Fruit fly (Drosophila melanogaster) whole organism, embryonic: ENCODE measurements around the gene CG32939.

ENCODE experiments used
- Atf3 ChIP-seq: fragments of 200-800 bp; sonication (Bioruptor generic); optimal IDR thresholded peaks from 3 replicates; lab custom pipeline; 2016; ENCODE audit warnings: missing biosample characterization, missing genetic modification characterization
- CG1024 ChIP-seq: fragments of 200-800 bp; sonication (Bioruptor generic); IDR thresholded peaks from 2 replicates; pipeline ENCODE4 v1.3.6; 2022; ENCODE audit warnings: missing biosample characterization, missing genetic modification characterization
- CG11247 ChIP-seq: fragments of 200-800 bp; sonication (Bioruptor generic); IDR thresholded peaks from 2 replicates; pipeline ENCODE4 v1.3.6; 2022; ENCODE audit warnings: missing biosample characterization, missing genetic modification characterization
- CG11560 ChIP-seq: fragments of 200-800 bp; sonication (Bioruptor generic); IDR thresholded peaks from 3 replicates; pipeline ENCODE4 v1.3.6; 2022; ENCODE audit warnings: missing biosample characterization, missing genetic modification characterization
- CG11696 ChIP-seq: fragments of 200-800 bp; sonication (Bioruptor generic); IDR thresholded peaks from 2 replicates; pipeline ENCODE4 v1.3.6; 2022; ENCODE audit warnings: missing biosample characterization, missing genetic modification characterization
- CG12155 ChIP-seq: fragments of 200-800 bp; sonication (Bioruptor generic); optimal IDR thresholded peaks from 3 replicates; lab custom pipeline; 2016; ENCODE audit warnings: missing biosample characterization, missing genetic modification characterization
- CG14441 ChIP-seq: fragments of 200-800 bp; sonication (Bioruptor generic); IDR thresholded peaks from 2 replicates; pipeline ENCODE4 v1.3.6; 2022; ENCODE audit warnings: missing biosample characterization, missing genetic modification characterization
- CG14965 ChIP-seq: fragments of 200-800 bp; sonication (Bioruptor generic); optimal IDR thresholded peaks from 2 replicates; lab custom pipeline; 2016; ENCODE audit warnings: missing biosample characterization, missing genetic modification characterization, borderline replicate concordance
- CG15011 ChIP-seq: fragments of 200-800 bp; sonication (Bioruptor generic); optimal IDR thresholded peaks from 3 replicates; lab custom pipeline; 2018; ENCODE audit warnings: missing biosample characterization, mild to moderate bottlenecking, missing genetic modification characterization
- CG18011 ChIP-seq: fragments of 200-800 bp; sonication (Bioruptor generic); optimal IDR thresholded peaks from 2 replicates; lab custom pipeline; 2017; ENCODE audit warnings: missing biosample characterization, missing genetic modification characterization, mild to moderate bottlenecking, moderate library complexity, missing genotype
- CG2202 ChIP-seq: fragments of 200-800 bp; sonication (Bioruptor generic); optimal IDR thresholded peaks from 2 replicates; lab custom pipeline; 2018; ENCODE audit warnings: missing biosample characterization, mild to moderate bottlenecking, missing genetic modification characterization
- CG2712 ChIP-seq: fragments of 200-800 bp; optimal IDR thresholded peaks from 3 replicates; lab custom pipeline; 2019; ENCODE audit warnings: missing biosample characterization, mild to moderate bottlenecking, missing genetic modification characterization, moderate library complexity
- CG30431 ChIP-seq: fragments of 200-800 bp; sonication (Bioruptor generic); optimal IDR thresholded peaks from 2 replicates; lab custom pipeline; 2017; ENCODE audit warnings: missing biosample characterization, missing genetic modification characterization
- CG31224 ChIP-seq: fragments of 200-800 bp; sonication (Bioruptor generic); IDR thresholded peaks from 2 replicates; pipeline ENCODE4 v1.3.6; 2022; ENCODE audit warnings: missing biosample characterization, missing genetic modification characterization
- CG34224 ChIP-seq: fragments of 200-800 bp; sonication (Bioruptor generic); IDR thresholded peaks from 3 replicates; pipeline ENCODE4 v1.3.6; 2022; ENCODE audit warnings: missing biosample characterization, missing genetic modification characterization; ENCODE audit not compliant: partially characterized antibody
- CG3847 ChIP-seq: fragments of 200-800 bp; sonication (Bioruptor generic); IDR thresholded peaks from 2 replicates; pipeline ENCODE4 v1.3.6; 2022; ENCODE audit warnings: missing biosample characterization, missing genetic modification characterization
- CG4282 ChIP-seq: fragments of 200-800 bp; sonication (Bioruptor generic); optimal IDR thresholded peaks from 2 replicates; lab custom pipeline; 2016; ENCODE audit warnings: missing biosample characterization, missing genetic modification characterization
- CG4404 ChIP-seq: fragments of 200-800 bp; sonication (Bioruptor generic); IDR thresholded peaks from 2 replicates; pipeline ENCODE4 v1.3.6; 2022; ENCODE audit warnings: missing biosample characterization, missing genetic modification characterization
- CG6689 ChIP-seq: fragments of 200-800 bp; sonication (Bioruptor generic); IDR thresholded peaks from 2 replicates; pipeline ENCODE4 v1.3.6; 2022; ENCODE audit warnings: missing biosample characterization, missing genetic modification characterization
- CG6854 ChIP-seq: fragments of 200-800 bp; sonication (Bioruptor generic); optimal IDR thresholded peaks from 3 replicates; lab custom pipeline; 2017; ENCODE audit warnings: missing biosample characterization, mild to moderate bottlenecking, missing genetic modification characterization
- CG8281 ChIP-seq: fragments of 200-800 bp; sonication (Bioruptor generic); optimal IDR thresholded peaks from 2 replicates; lab custom pipeline; 2018; ENCODE audit warnings: missing biosample characterization, mild to moderate bottlenecking, missing genetic modification characterization, moderate library complexity
- CTCF ChIP-seq: fragments of 200-800 bp; sonication (Bioruptor generic); optimal IDR thresholded peaks from 2 replicates; lab custom pipeline; 2017; ENCODE audit warnings: missing biosample characterization, mild to moderate bottlenecking, missing genetic modification characterization, moderate library complexity
- Gug ChIP-seq: fragments of 200-800 bp; sonication (Bioruptor generic); IDR thresholded peaks from 4 replicates; pipeline ENCODE4 v1.3.6; 2022; ENCODE audit warnings: missing biosample characterization, missing genetic modification characterization
- HLH3B ChIP-seq: fragments of 200-800 bp; sonication (Bioruptor generic); IDR thresholded peaks from 2 replicates; pipeline ENCODE4 v1.3.6; 2022; ENCODE audit warnings: missing biosample characterization, missing genetic modification characterization
- HLHmδ ChIP-seq: fragments of 200-800 bp; sonication (Bioruptor generic); optimal IDR thresholded peaks from 2 replicates; lab custom pipeline; 2018; ENCODE audit warnings: missing biosample characterization, mild to moderate bottlenecking, missing genetic modification characterization, moderate library complexity
- HmgZ ChIP-seq: fragments of 200-800 bp; sonication (Bioruptor generic); optimal IDR thresholded peaks from 2 replicates; lab custom pipeline; 2018; ENCODE audit warnings: missing biosample characterization, mild to moderate bottlenecking, missing genetic modification characterization
- Hr51 ChIP-seq, 2 experiments: fragments of 200-800 bp; sonication (Bioruptor generic); optimal IDR thresholded peaks; 2 replicates in 1 of 2; 3 replicates in 1 of 2; lab custom pipeline; 2016 to 2018; ENCODE audit warnings: missing biosample characterization in 2 of 2, missing genetic modification characterization in 2 of 2, mild to moderate bottlenecking in 1 of 2, moderate library complexity in 1 of 2
- Med ChIP-seq: fragments of 200-800 bp; sonication (Bioruptor generic); peaks from one replicate; lab custom pipeline; 2016; ENCODE audit warnings: missing biosample characterization, missing genetic modification characterization, mild to moderate bottlenecking, inconsistent platforms, moderate library complexity
- Mrtf ChIP-seq: fragments of 200-800 bp; sonication (Bioruptor generic); IDR thresholded peaks from 3 replicates; pipeline ENCODE4 v1.3.6; 2022; ENCODE audit warnings: missing biosample characterization, missing genetic modification characterization
- NC2α ChIP-seq: fragments of 200-800 bp; sonication (Bioruptor generic); optimal IDR thresholded peaks from 2 replicates; lab custom pipeline; 2016; ENCODE audit warnings: missing biosample characterization, missing genetic modification characterization
- NFAT ChIP-seq: fragments of 200-800 bp; sonication (Bioruptor generic); IDR thresholded peaks from 2 replicates; pipeline ENCODE4 v1.3.6; 2022; ENCODE audit warnings: missing biosample characterization, missing genetic modification characterization
- Oaz ChIP-seq: fragments of 200-800 bp; sonication (Bioruptor generic); IDR thresholded peaks from 2 replicates; pipeline ENCODE4 v1.3.6; 2022; ENCODE audit warnings: missing biosample characterization, missing genetic modification characterization
- Usf ChIP-seq: fragments of 200-800 bp; sonication (Bioruptor generic); optimal IDR thresholded peaks from 2 replicates; lab custom pipeline; 2017; ENCODE audit warnings: missing genotype, missing biosample characterization, missing genetic modification characterization
- YL-1 ChIP-seq: fragments of 200-800 bp; sonication (Bioruptor generic); optimal IDR thresholded peaks from 3 replicates; lab custom pipeline; 2017; ENCODE audit warnings: missing biosample characterization, mild to moderate bottlenecking, missing genetic modification characterization
- ac ChIP-seq: fragments of 200-800 bp; sonication (Bioruptor generic); optimal IDR thresholded peaks from 3 replicates; lab custom pipeline; 2017; ENCODE audit warnings: missing biosample characterization, mild to moderate bottlenecking, missing genetic modification characterization
- al ChIP-seq: fragments of 200-800 bp; sonication (Bioruptor generic); IDR thresholded peaks from 2 replicates; pipeline ENCODE4 v1.3.6; 2022; ENCODE audit warnings: missing biosample characterization, missing genetic modification characterization
- crc ChIP-seq: fragments of 200-800 bp; sonication (Bioruptor generic); optimal IDR thresholded peaks from 2 replicates; lab custom pipeline; 2016; ENCODE audit warnings: missing biosample characterization, missing genetic modification characterization
- croc ChIP-seq: fragments of 200-800 bp; sonication (Bioruptor generic); conservative IDR thresholded peaks from 3 replicates; pipeline ENCODE4 v1.3.6; 2022; ENCODE audit warnings: missing biosample characterization, missing genetic modification characterization
- danr ChIP-seq: fragments of 200-800 bp; sonication (Bioruptor generic); IDR thresholded peaks from 2 replicates; pipeline ENCODE4 v1.3.6; 2022; ENCODE audit warnings: missing biosample characterization, missing genetic modification characterization
- dysf ChIP-seq: fragments of 200-800 bp; sonication (Bioruptor generic); IDR thresholded peaks from 3 replicates; pipeline ENCODE4 v1.3.6; 2022; ENCODE audit warnings: missing biosample characterization, missing genetic modification characterization
- gem ChIP-seq: fragments of 200-800 bp; sonication (Bioruptor generic); optimal IDR thresholded peaks from 2 replicates; lab custom pipeline; 2019; ENCODE audit warnings: missing biosample characterization, mild to moderate bottlenecking, missing genetic modification characterization, moderate library complexity
- gsb-n ChIP-seq: fragments of 200-800 bp; sonication (Bioruptor generic); optimal IDR thresholded peaks from 3 replicates; lab custom pipeline; 2018; ENCODE audit warnings: missing biosample characterization, mild to moderate bottlenecking, missing genetic modification characterization
- ham ChIP-seq: fragments of 200-800 bp; sonication (Bioruptor generic); IDR thresholded peaks from 2 replicates; pipeline ENCODE4 v1.3.6; 2022; ENCODE audit warnings: missing biosample characterization, missing genetic modification characterization
- nmo ChIP-seq: fragments of 200-800 bp; sonication (Bioruptor generic); optimal IDR thresholded peaks from 2 replicates; lab custom pipeline; 2018; ENCODE audit warnings: missing biosample characterization, mild to moderate bottlenecking, missing genetic modification characterization, moderate library complexity
- pita ChIP-seq: fragments of 200-800 bp; sonication (Bioruptor generic); optimal IDR thresholded peaks from 2 replicates; lab custom pipeline; 2017; ENCODE audit warnings: missing biosample characterization, mild to moderate bottlenecking, missing genetic modification characterization
- sc ChIP-seq, 3 experiments: fragments of >200 bp in 2 of 3; fragments of 200-800 bp in 1 of 3; sonication (Bioruptor generic) in 1 of 3; optimal IDR thresholded peaks; 2 replicates in 2 of 3; 3 replicates in 1 of 3; lab custom pipeline; 2017; ENCODE audit warnings: mild to moderate bottlenecking in 1 of 3, missing biosample characterization in 1 of 3, missing genetic modification characterization in 1 of 3, missing genetic modification reagents in 1 of 3
- sim ChIP-seq: fragments of 200-800 bp; sonication (Bioruptor generic); IDR thresholded peaks from 2 replicates; pipeline ENCODE4 v1.3.6; 2022; ENCODE audit warnings: missing biosample characterization, missing genetic modification characterization
- tup ChIP-seq: fragments of 200-800 bp; sonication (Bioruptor generic); optimal IDR thresholded peaks from 2 replicates; lab custom pipeline; 2016; ENCODE audit warnings: missing biosample characterization, mild to moderate bottlenecking, missing genetic modification characterization, moderate library complexity
- unpg ChIP-seq: fragments of 200-800 bp; sonication (Bioruptor generic); optimal IDR thresholded peaks from 3 replicates; lab custom pipeline; 2018; ENCODE audit warnings: missing biosample characterization, mild to moderate bottlenecking, missing genetic modification characterization, moderate library complexity
- usp ChIP-seq: fragments of >200 bp; optimal IDR thresholded peaks from 2 replicates; lab custom pipeline; 2017; ENCODE audit warnings: missing biosample characterization, missing genetic modification characterization
- vnd ChIP-seq: fragments of 200-800 bp; sonication (Bioruptor generic); IDR thresholded peaks from 3 replicates; pipeline ENCODE4 v1.3.6; 2022; ENCODE audit warnings: missing biosample characterization, missing genetic modification characterization; ENCODE audit not compliant: partially characterized antibody
- zf30C ChIP-seq: fragments of 200-800 bp; sonication (Bioruptor generic); optimal IDR thresholded peaks from 3 replicates; lab custom pipeline; 2018; ENCODE audit warnings: missing biosample characterization, mild to moderate bottlenecking, missing genetic modification characterization
- zfh2 ChIP-seq: fragments of 200-800 bp; sonication (Bioruptor generic); optimal IDR thresholded peaks from 2 replicates; lab custom pipeline; 2016; ENCODE audit warnings: missing biosample characterization, missing genetic modification characterization

Gene CG32939

dm6 chr3R:9710886-9711285 is 18.0 kb downstream of the CG32939 start, which contains the start of the genes trbd and dmt (continued):
- TF ChIP-seq HLH3B (GFP tag; lab: Robert Waterston, UW) (no peak), HLHmδ (GFP tag; lab: Kevin White, UChicago) (peak; percentile 23), CG1024 (GFP tag; lab: Robert Waterston, UW) (no peak), crc (GFP tag; lab: Kevin White, UChicago) (no peak), CG8281 (tag; lab: Kevin White, UChicago) (no peak), NC2α (GFP tag; lab: Kevin White, UChicago) (no peak), Mrtf (GFP tag; lab: Robert Waterston, UW) (no peak), NFAT (GFP tag; lab: Robert Waterston, UW) (no peak), CG30431 (GFP tag; lab: Kevin White, UChicago) (no peak), CG2712 (tag; lab: Kevin White, UChicago) (no peak), danr (GFP tag; lab: Robert Waterston, UW) (no peak), Hr51 (GFP tag; optimal IDR thresholded peaks at IDR 0.05; lab: Kevin White, UChicago) (peak in 1 of 2 experiments; percentile 74), Atf3 (peak; percentile 50), vnd (GFP tag; lab: Robert Waterston, UW) (no peak), sc (optimal IDR thresholded peaks at IDR 0.05; lab: Kevin White, UChicago) (no peak), sc (GFP tag; optimal IDR thresholded peaks at IDR 0.05; lab: Kevin White, UChicago) (no peak), Med (GFP tag; lab: Kevin White, UChicago) (peak; percentile 98), CG11247 (GFP tag; lab: Robert Waterston, UW) (no peak), CG12155 (GFP tag; lab: Kevin White, UChicago) (peak; percentile 56), CG14965 (no peak), sim (GFP tag; lab: Robert Waterston, UW) (no peak), CG18011 (GFP tag; lab: Kevin White, UChicago) (no peak), CTCF (GFP tag; lab: Kevin White, UChicago) (no peak), CG6689 (GFP tag; lab: Robert Waterston, UW) (no peak), CG3847 (GFP tag; lab: Robert Waterston, UW) (no peak), Usf (GFP tag; lab: Kevin White, UChicago) (no peak), CG11696 (GFP tag; lab: Robert Waterston, UW) (no peak), CG11560 (no peak), zf30C (GFP tag; lab: Kevin White, UChicago) (no peak), HmgZ (tag; lab: Kevin White, UChicago) (peak; percentile 88), usp (no peak), CG31224 (no peak), unpg (GFP tag; lab: Kevin White, UChicago) (no peak), CG2202 (tag; lab: Kevin White, UChicago) (no peak), zfh2 (GFP tag; lab: Kevin White, UChicago) (peak; percentile 81), nmo (GFP tag; lab: Kevin White, UChicago) (no peak), CG4282 (GFP tag; lab: Kevin White, UChicago) (peak; percentile 57), CG4404 (GFP tag; lab: Robert Waterston, UW) (no peak), CG6854 (no peak), Oaz (GFP tag; lab: Robert Waterston, UW) (no peak), ham (GFP tag; lab: Robert Waterston, UW) (no peak), CG14441 (GFP tag; lab: Robert Waterston, UW) (no peak), Gug (GFP tag; lab: Robert Waterston, UW) (no peak), gsb-n (tag; lab: Kevin White, UChicago) (no peak), al (no peak), YL-1 (GFP tag; lab: Kevin White, UChicago) (peak; percentile 93), ac (no peak), dysf (GFP tag; lab: Robert Waterston, UW) (no peak), pita (peak; percentile 83), gem (no peak), CG15011 (GFP tag; lab: Kevin White, UChicago) (no peak), tup (GFP tag; lab: Kevin White, UChicago) (peak; percentile 4), CG34224 (no peak), croc (GFP tag; lab: Robert Waterston, UW) (0 out of 3 replicates have a peak, but pooled peaks have one; percentile 13)
